Fruit fly (Drosophila melanogaster) whole organism: ENCODE measurements around the gene beat-Vb.

Experiments
- EcR ChIP-seq, 2 experiments: fragments of >200 bp; optimal IDR thresholded peaks; 2 replicates each; lab custom pipeline; 2017; ENCODE audit warnings: missing biosample characterization in 2 of 2, missing genetic modification characterization in 2 of 2, missing genetic modification reagents in 2 of 2
- pan ChIP-seq: fragments of >200 bp; optimal IDR thresholded peaks from 2 replicates; lab custom pipeline; 2017
- psq ChIP-seq: fragments of >200 bp; optimal IDR thresholded peaks from 2 replicates; lab custom pipeline; 2017

dm6 chr3R:12967612-12968011, 51.8 kb downstream of the beat-Vb start, which contains the start of the genes CG14384 and grsm:
- TF ChIP-seq EcR (GFP tag; optimal IDR thresholded peaks at IDR 0.05; lab: Kevin White, UChicago) (no peak), psq (no peak), pan (no peak)
